Worm (Caenorhabditis elegans): ENCODE measurements around the gene T16A1.2.

ce11 chrII:2137235-2137634 is 41.8 kb downstream of the T16A1.2 start, which contains the start of gene C40A11.4:
- TF ChIP-seq W03F9.2 (tag; optimal IDR thresholded peaks at IDR 0.05), result no peak
- TF ChIP-seq him-1 (tag; optimal IDR thresholded peaks at IDR 0.05), result no peak
